1 fruit fly cellular context compared by ENCODE assay signal in the genomic region with DNA sequence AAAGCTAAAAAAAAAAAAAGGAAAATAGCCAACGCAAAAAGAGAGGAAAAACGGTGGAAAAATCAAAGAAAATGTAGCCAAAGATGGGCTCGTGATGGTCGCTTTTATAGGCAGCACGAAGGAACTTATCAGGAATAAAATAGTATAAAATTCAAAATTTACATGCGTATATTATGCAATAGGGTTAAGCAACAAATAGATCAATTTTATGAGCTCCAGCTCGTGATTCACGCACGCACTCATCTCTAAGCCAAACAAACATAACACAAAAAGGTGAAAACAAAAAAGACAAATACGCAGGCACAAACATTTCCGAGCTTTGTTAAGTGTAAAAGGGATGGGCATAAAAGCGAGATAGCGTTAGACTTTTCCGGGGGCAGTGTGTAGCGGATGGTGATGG.
A peak's percentile ranks its signal among the peaks of the same experiment; 100 is the strongest.
TF ChIP-seq lines count a peak whose summit lies in the region.

No protein-coding gene starts in this region.

TF ChIP-seq in whole organism, embryonic, 481 proteins besides CTCF, POLR2A, EP300 and RAD21 (continued from another document and continues in another):
- TF ChIP-seq CG12659 (GFP tag; optimal IDR thresholded peaks at IDR 0.05; lab: Kevin White, UChicago) (peak; percentile 15), croc (GFP tag; conservative IDR thresholded peaks at IDR 0.05; lab: Robert Waterston, UW) (peak; percentile 53; the same call in 1 of the 3 replicates), CG1832 (GFP tag; optimal IDR thresholded peaks at IDR 0.05; lab: Kevin White, UChicago) (no peak), NC2β (GFP tag; optimal IDR thresholded peaks at IDR 0.05; lab: Kevin White, UChicago) (peak; percentile 30), CG17361 (GFP tag; IDR thresholded peaks at IDR 0.05; lab: Robert Waterston, UW) (peak; percentile 59; the same call in 2 of the 3 replicates), Awh (GFP tag; IDR thresholded peaks at IDR 0.05; lab: Robert Waterston, UW) (peak; percentile 65; the same call in 1 of the 2 replicates), sim (GFP tag; IDR thresholded peaks at IDR 0.05; lab: Robert Waterston, UW) (no peak), CG4282 (GFP tag; optimal IDR thresholded peaks at IDR 0.05; lab: Kevin White, UChicago) (no peak), CG7372 (GFP tag; IDR thresholded peaks at IDR 0.05; lab: Robert Waterston, UW) (0 out of 2 replicates have a peak, but pooled peaks have one; percentile 28), Sry-δ (GFP tag; optimal IDR thresholded peaks at IDR 0.05; lab: Kevin White, UChicago) (peak; percentile 65), CG18764 (GFP tag; optimal IDR thresholded peaks at IDR 0.05; lab: Kevin White, UChicago) (peak; percentile 1), phol (tag; optimal IDR thresholded peaks at IDR 0.05; lab: Kevin White, UChicago) (peak; percentile 49), CG3065 (GFP tag; optimal IDR thresholded peaks at IDR 0.05; lab: Kevin White, UChicago) (no peak), sens (GFP tag; lab: Kevin White, UChicago) (peak; percentile 88), CG6765 (GFP tag; optimal IDR thresholded peaks at IDR 0.05; lab: Kevin White, UChicago) (no peak), CG3281 (GFP tag; optimal IDR thresholded peaks at IDR 0.05; lab: Kevin White, UChicago) (no peak), Ets65A (GFP tag; lab: Kevin White, UChicago) (peak; percentile 84), Ssrp (tag; optimal IDR thresholded peaks at IDR 0.05; lab: Kevin White, UChicago) (peak; percentile 23), abd-A (tag; optimal IDR thresholded peaks at IDR 0.05; lab: Kevin White, UChicago) (no peak), zfh2 (GFP tag; optimal IDR thresholded peaks at IDR 0.05; lab: Kevin White, UChicago) (no peak), sna (GFP tag; IDR thresholded peaks at IDR 0.05; lab: Robert Waterston, UW; ENCODE audit: partially characterized antibody) (peak; percentile 53; the same call in 1 of the 2 replicates), ftz-f1 (GFP tag; optimal IDR thresholded peaks at IDR 0.05; lab: Kevin White, UChicago) (no peak), CG8388 (GFP tag; optimal IDR thresholded peaks at IDR 0.05; lab: Kevin White, UChicago) (peak; percentile 53), Atf3 (GFP tag; optimal IDR thresholded peaks at IDR 0.05; lab: Kevin White, UChicago) (no peak), CG18011 (GFP tag; optimal IDR thresholded peaks at IDR 0.05; lab: Kevin White, UChicago) (no peak), Eip74EF (GFP tag; optimal IDR thresholded peaks at IDR 0.05; lab: Kevin White, UChicago) (peak in 1 of 2 experiments; percentile 6), Blimp-1 (GFP tag; optimal IDR thresholded peaks at IDR 0.05; lab: Kevin White, UChicago) (peak; percentile 60), gce (GFP tag; IDR thresholded peaks at IDR 0.05; lab: Robert Waterston, UW) (peak; percentile 55; the same call in 1 of the 3 replicates), CG3407 (GFP tag; optimal IDR thresholded peaks at IDR 0.05; lab: Kevin White, UChicago) (peak; percentile 40), CG4820 (GFP tag; optimal IDR thresholded peaks at IDR 0.05; lab: Kevin White, UChicago) (peak; percentile 14), lab (GFP tag; optimal IDR thresholded peaks at IDR 0.05; lab: Kevin White, UChicago) (peak; percentile 47), CG9437 (GFP tag; optimal IDR thresholded peaks at IDR 0.05; lab: Kevin White, UChicago) (no peak), CG11695 (GFP tag; IDR thresholded peaks at IDR 0.05; lab: Robert Waterston, UW) (peak; percentile 54; the same call in 2 of the 3 replicates), CG7357 (GFP tag; IDR thresholded peaks at IDR 0.05; lab: Robert Waterston, UW) (0 out of 3 replicates have a peak, but pooled peaks have one; percentile 37), CG7745 (tag; optimal IDR thresholded peaks at IDR 0.05; lab: Kevin White, UChicago) (no peak), sug (tag; optimal IDR thresholded peaks at IDR 0.05; lab: Kevin White, UChicago) (no peak), dysf (GFP tag; IDR thresholded peaks at IDR 0.05; lab: Robert Waterston, UW) (peak; percentile 55), chinmo (GFP tag; IDR thresholded peaks at IDR 0.05; lab: Robert Waterston, UW; ENCODE audit: partially characterized antibody) (no peak), pum (GFP tag; optimal IDR thresholded peaks at IDR 0.05; lab: Kevin White, UChicago) (peak; percentile 25), eve (GFP tag; optimal IDR thresholded peaks at IDR 0.05; lab: Kevin White, UChicago) (peak in 1 of 2 experiments; percentile 74), CG17328 (GFP tag; IDR thresholded peaks at IDR 0.05; lab: Robert Waterston, UW) (peak; percentile 68), ranshi (GFP tag; IDR thresholded peaks at IDR 0.05; lab: Robert Waterston, UW) (peak; percentile 38; the same call in 1 of the 2 replicates), Chrac-16 (GFP tag; optimal IDR thresholded peaks at IDR 0.05; lab: Kevin White, UChicago) (peak; percentile 18), CG13624 (GFP tag; optimal IDR thresholded peaks at IDR 0.05; lab: Kevin White, UChicago) (peak; percentile 3), CG4854 (GFP tag; optimal IDR thresholded peaks at IDR 0.05; lab: Kevin White, UChicago) (peak; percentile 3), sens-2 (GFP tag; IDR thresholded peaks at IDR 0.05; lab: Robert Waterston, UW) (peak; percentile 49; the same call in 1 of the 2 replicates), CG13287 (GFP tag; IDR thresholded peaks at IDR 0.05; lab: Robert Waterston, UW; ENCODE audit: partially characterized antibody) (peak; percentile 40), Mrtf (GFP tag; IDR thresholded peaks at IDR 0.05; lab: Robert Waterston, UW) (0 out of 3 replicates have a peak, but pooled peaks have one; percentile 27), NC2α (GFP tag; optimal IDR thresholded peaks at IDR 0.05; lab: Kevin White, UChicago) (no peak), dmrt11E (tag; optimal IDR thresholded peaks at IDR 0.05; lab: Kevin White, UChicago) (peak; percentile 54), Vsx1 (GFP tag; optimal IDR thresholded peaks at IDR 0.05; lab: Kevin White, UChicago) (peak; percentile 17), CG13775 (GFP tag; optimal IDR thresholded peaks at IDR 0.05; lab: Kevin White, UChicago) (no peak), Antp (GFP tag; optimal IDR thresholded peaks at IDR 0.05; lab: Kevin White, UChicago) (peak; percentile 32), Dfd (GFP tag; optimal IDR thresholded peaks at IDR 0.05; lab: Kevin White, UChicago) (no peak), CG1602 (GFP tag; optimal IDR thresholded peaks at IDR 0.05; lab: Kevin White, UChicago) (no peak), CG31365 (tag; optimal IDR thresholded peaks at IDR 0.05; lab: Kevin White, UChicago) (no peak), CoRest (tag; optimal IDR thresholded peaks at IDR 0.05; lab: Kevin White, UChicago) (peak; percentile 44), CG18619 (GFP tag; optimal IDR thresholded peaks at IDR 0.05; lab: Kevin White, UChicago) (peak; percentile 25), bsh (GFP tag; optimal IDR thresholded peaks at IDR 0.05; lab: Kevin White, UChicago) (peak in 1 of 2 experiments; percentile 68), CG8478 (optimal IDR thresholded peaks at IDR 0.05; lab: Kevin White, UChicago) (no peak), Dip3 (GFP tag; optimal IDR thresholded peaks at IDR 0.05; lab: Kevin White, UChicago) (no peak), Hr51 (GFP tag; optimal IDR thresholded peaks at IDR 0.05; lab: Kevin White, UChicago) (peak in 1 of 2 experiments; percentile 44), YL-1 (GFP tag; optimal IDR thresholded peaks at IDR 0.05; lab: Kevin White, UChicago) (no peak), Side (GFP tag; optimal IDR thresholded peaks at IDR 0.05; lab: Kevin White, UChicago) (no peak), peb (GFP tag; IDR thresholded peaks at IDR 0.05; lab: Robert Waterston, UW) (peak; percentile 50; the same call in 1 of the 2 replicates), CG16863 (GFP tag; optimal IDR thresholded peaks at IDR 0.05; lab: Kevin White, UChicago) (peak; percentile 37), CG43689 (GFP tag; IDR thresholded peaks at IDR 0.05; lab: Robert Waterston, UW) (no peak), Fer3 (tag; optimal IDR thresholded peaks at IDR 0.05; lab: Kevin White, UChicago) (peak; percentile 12), PHDP (tag; optimal IDR thresholded peaks at IDR 0.05; lab: Kevin White, UChicago) (peak; percentile 43), CG11504 (tag; optimal IDR thresholded peaks at IDR 0.05; lab: Kevin White, UChicago) (peak; percentile 58), hth (optimal IDR thresholded peaks at IDR 0.05; lab: Kevin White, UChicago) (no peak), Bdp1 (GFP tag; optimal IDR thresholded peaks at IDR 0.05; lab: Kevin White, UChicago) (no peak), CG6813 (GFP tag; optimal IDR thresholded peaks at IDR 0.05; lab: Kevin White, UChicago) (peak; percentile 51), ind (GFP tag; optimal IDR thresholded peaks at IDR 0.05; lab: Kevin White, UChicago) (peak; percentile 26), prd (optimal IDR thresholded peaks at IDR 0.05; lab: Kevin White, UChicago) (no peak), prd (GFP tag; IDR thresholded peaks at IDR 0.05; lab: Robert Waterston, UW) (peak; percentile 56; the same call in 2 of the 3 replicates), sisA (GFP tag; IDR thresholded peaks at IDR 0.05; lab: Robert Waterston, UW) (peak; percentile 65), Ptx1 (GFP tag; IDR thresholded peaks at IDR 0.05; lab: Robert Waterston, UW) (peak; percentile 68), CG18262 (tag; optimal IDR thresholded peaks at IDR 0.05; lab: Kevin White, UChicago) (peak; percentile 57), CG17802 (tag; optimal IDR thresholded peaks at IDR 0.05; lab: Kevin White, UChicago) (peak; percentile 1), Gsc (GFP tag; IDR thresholded peaks at IDR 0.05; lab: Robert Waterston, UW) (no peak), repo (GFP tag; optimal IDR thresholded peaks at IDR 0.05; lab: Kevin White, UChicago) (no peak), Mes4 (GFP tag; optimal IDR thresholded peaks at IDR 0.05; lab: Kevin White, UChicago) (peak; percentile 8), Optix (GFP tag; IDR thresholded peaks at IDR 0.05; lab: Robert Waterston, UW) (peak; percentile 44; the same call in 2 of the 3 replicates), Nf-YB (GFP tag; optimal IDR thresholded peaks at IDR 0.05; lab: Kevin White, UChicago) (no peak), CG34224 (GFP tag; IDR thresholded peaks at IDR 0.05; lab: Robert Waterston, UW; ENCODE audit: partially characterized antibody) (no peak), vvl (GFP tag; IDR thresholded peaks at IDR 0.05; lab: Robert Waterston, UW) (peak; percentile 86), CG3838 (GFP tag; optimal IDR thresholded peaks at IDR 0.05; lab: Kevin White, UChicago) (no peak), Xbp1 (GFP tag; optimal IDR thresholded peaks at IDR 0.05; lab: Kevin White, UChicago) (peak; percentile 51), CG6254 (GFP tag; optimal IDR thresholded peaks at IDR 0.05; lab: Kevin White, UChicago) (peak; percentile 52), CG11456 (GFP tag; IDR thresholded peaks at IDR 0.05; lab: Robert Waterston, UW) (no peak), CG10274 (GFP tag; optimal IDR thresholded peaks at IDR 0.05; lab: Kevin White, UChicago) (no peak), CG31441 (GFP tag; IDR thresholded peaks at IDR 0.05; lab: Robert Waterston, UW) (peak; percentile 49), Dll (GFP tag; IDR thresholded peaks at IDR 0.05; lab: Robert Waterston, UW; ENCODE audit: partially characterized antibody) (peak; percentile 80), vfl (GFP tag; optimal IDR thresholded peaks at IDR 0.05; lab: Kevin White, UChicago) (no peak), ERR (GFP tag; optimal IDR thresholded peaks at IDR 0.05; lab: Kevin White, UChicago) (no peak), sc (optimal IDR thresholded peaks at IDR 0.05; lab: Kevin White, UChicago) (no peak), sc (GFP tag; optimal IDR thresholded peaks at IDR 0.05; lab: Kevin White, UChicago) (peak; percentile 3), Lpt (GFP tag; optimal IDR thresholded peaks at IDR 0.05; lab: Kevin White, UChicago) (no peak), Fer1 (GFP tag; optimal IDR thresholded peaks at IDR 0.05; lab: Kevin White, UChicago) (peak; percentile 10), CG15011 (GFP tag; optimal IDR thresholded peaks at IDR 0.05; lab: Kevin White, UChicago) (no peak), corto (GFP tag; optimal IDR thresholded peaks at IDR 0.05; lab: Kevin White, UChicago) (no peak), CG30403 (GFP tag; optimal IDR thresholded peaks at IDR 0.05; lab: Kevin White, UChicago) (peak; percentile 40), unc-4 (GFP tag; IDR thresholded peaks at IDR 0.05; lab: Robert Waterston, UW; ENCODE audit: partially characterized antibody) (peak; percentile 54), twi (tag; optimal IDR thresholded peaks at IDR 0.05; lab: Kevin White, UChicago) (no peak), CG9727 (GFP tag; optimal IDR thresholded peaks at IDR 0.05; lab: Kevin White, UChicago) (peak; percentile 3), Hey (tag; optimal IDR thresholded peaks at IDR 0.05; lab: Kevin White, UChicago) (no peak), amos (GFP tag; IDR thresholded peaks at IDR 0.05; lab: Robert Waterston, UW; ENCODE audit: partially characterized antibody) (0 out of 2 replicates have a peak, but pooled peaks have one; percentile 8), Rfx (GFP tag; IDR thresholded peaks at IDR 0.05; lab: Robert Waterston, UW) (peak; percentile 36; the same call in 1 of the 2 replicates), ara (GFP tag; IDR thresholded peaks at IDR 0.05; lab: Robert Waterston, UW) (peak; percentile 66; the same call in 1 of the 2 replicates), tna (GFP tag; IDR thresholded peaks at IDR 0.05; lab: Robert Waterston, UW; ENCODE audit: partially characterized antibody) (no peak), CG13424 (tag; optimal IDR thresholded peaks at IDR 0.05; lab: Kevin White, UChicago) (peak; percentile 46), CG2875 (GFP tag; optimal IDR thresholded peaks at IDR 0.05; lab: Kevin White, UChicago) (peak; percentile 22), CG10462 (GFP tag; optimal IDR thresholded peaks at IDR 0.05; lab: Kevin White, UChicago) (no peak), lbe (GFP tag; optimal IDR thresholded peaks at IDR 0.05; lab: Kevin White, UChicago) (no peak), HmgZ (tag; optimal IDR thresholded peaks at IDR 0.05; lab: Kevin White, UChicago) (no peak), Camta (GFP tag; optimal IDR thresholded peaks at IDR 0.05; lab: Kevin White, UChicago) (peak; percentile 1), exex (tag; optimal IDR thresholded peaks at IDR 0.05; lab: Kevin White, UChicago) (no peak), CG7928 (GFP tag; optimal IDR thresholded peaks at IDR 0.05; lab: Kevin White, UChicago) (no peak), CG11723 (GFP tag; optimal IDR thresholded peaks at IDR 0.05; lab: Kevin White, UChicago) (peak; percentile 25), al (GFP tag; IDR thresholded peaks at IDR 0.05; lab: Robert Waterston, UW) (no peak), Ada2b (GFP tag; IDR thresholded peaks at IDR 0.05; lab: Robert Waterston, UW) (peak; percentile 43; the same call in 1 of the 2 replicates), stc (GFP tag; IDR thresholded peaks at IDR 0.05; lab: Robert Waterston, UW) (no peak), CG15479 (GFP tag; optimal IDR thresholded peaks at IDR 0.05; lab: Kevin White, UChicago) (no peak), CG32772 (GFP tag; IDR thresholded peaks at IDR 0.05; lab: Robert Waterston, UW) (peak; percentile 59; the same call in 1 of the 2 replicates)
